Fruit fly (Drosophila melanogaster) whole organism, embryonic: ENCODE data around the gene Irbp18.
A peak's percentile ranks its signal among the peaks of the same experiment; 100 is the strongest.

Source experiments
- ATbp ChIP-seq: fragments of 200-800 bp; sonication (Bioruptor generic); optimal IDR thresholded peaks from 2 replicates; lab custom pipeline; 2017; ENCODE audit warnings: missing biosample characterization, mild to moderate bottlenecking, missing genetic modification characterization, missing genetic modification reagents
- Awh ChIP-seq: fragments of 200-800 bp; sonication (Bioruptor generic); IDR thresholded peaks from 2 replicates; pipeline ENCODE4, ENCODE4 v1.3.6; 2022; ENCODE audit warnings: missing biosample characterization, missing genetic modification characterization
- Bgb ChIP-seq: fragments of 200-800 bp; sonication (Bioruptor generic); IDR thresholded peaks from 2 replicates; pipeline ENCODE4 v1.3.6; 2022; ENCODE audit warnings: missing biosample characterization, missing genetic modification characterization; ENCODE audit not compliant: partially characterized antibody
- CG1024 ChIP-seq: fragments of 200-800 bp; sonication (Bioruptor generic); IDR thresholded peaks from 2 replicates; pipeline ENCODE4 v1.3.6; 2022; ENCODE audit warnings: missing biosample characterization, missing genetic modification characterization
- CG11560 ChIP-seq: fragments of 200-800 bp; sonication (Bioruptor generic); IDR thresholded peaks from 3 replicates; pipeline ENCODE4 v1.3.6; 2022; ENCODE audit warnings: missing biosample characterization, missing genetic modification characterization
- CG12104 ChIP-seq: fragments of 200-800 bp; sonication (Bioruptor generic); optimal IDR thresholded peaks from 3 replicates; lab custom pipeline; 2016; ENCODE audit warnings: missing biosample characterization, missing genetic modification characterization
- CG12155 ChIP-seq: fragments of 200-800 bp; sonication (Bioruptor generic); optimal IDR thresholded peaks from 3 replicates; lab custom pipeline; 2016; ENCODE audit warnings: missing biosample characterization, missing genetic modification characterization
- CG14050 ChIP-seq: fragments of 200-800 bp; sonication (Bioruptor generic); IDR thresholded peaks from 3 replicates; pipeline ENCODE4 v1.3.6; 2022; ENCODE audit warnings: missing biosample characterization, missing genetic modification characterization
- CG16815 ChIP-seq: fragments of 200-800 bp; sonication (Bioruptor generic); optimal IDR thresholded peaks from 3 replicates; lab custom pipeline; 2017; ENCODE audit warnings: missing biosample characterization, mild to moderate bottlenecking, missing genetic modification characterization
- CG17361 ChIP-seq: fragments of 200-800 bp; sonication (Bioruptor generic); IDR thresholded peaks from 3 replicates; pipeline ENCODE4 v1.3.6; 2022; ENCODE audit warnings: missing biosample characterization, missing genetic modification characterization
- CG17829 ChIP-seq: fragments of 200-800 bp; optimal IDR thresholded peaks from 2 replicates; lab custom pipeline; 2019; ENCODE audit warnings: missing biosample characterization, mild to moderate bottlenecking, missing genetic modification characterization, moderate library complexity
- CG3407 ChIP-seq: fragments of 200-800 bp; sonication (Bioruptor generic); optimal IDR thresholded peaks from 2 replicates; lab custom pipeline; 2018; ENCODE audit warnings: missing biosample characterization, mild to moderate bottlenecking, missing genetic modification characterization
- CG3726 ChIP-seq: fragments of 200-800 bp; sonication (Bioruptor generic); IDR thresholded peaks from 3 replicates; pipeline ENCODE4, ENCODE4 v1.3.6; 2022; ENCODE audit warnings: missing biosample characterization, missing genetic modification characterization
- CG4820 ChIP-seq: fragments of 200-800 bp; sonication (Bioruptor generic); optimal IDR thresholded peaks from 3 replicates; lab custom pipeline; 2016; ENCODE audit warnings: missing biosample characterization, missing genetic modification characterization
- CG6654 ChIP-seq: fragments of 200-800 bp; sonication (Bioruptor generic); optimal IDR thresholded peaks from 2 replicates; lab custom pipeline; 2017; ENCODE audit warnings: missing biosample characterization, mild to moderate bottlenecking, missing genetic modification characterization
- CG7357 ChIP-seq: fragments of 200-800 bp; sonication (Bioruptor generic); IDR thresholded peaks from 3 replicates; pipeline ENCODE4 v1.3.6; 2022; ENCODE audit warnings: missing biosample characterization, missing genetic modification characterization
- CG7745 ChIP-seq: fragments of 200-800 bp; sonication (Bioruptor generic); optimal IDR thresholded peaks from 2 replicates; lab custom pipeline; 2018; ENCODE audit warnings: missing biosample characterization, mild to moderate bottlenecking, missing genetic modification characterization, moderate library complexity
- CG7987 ChIP-seq: fragments of 200-800 bp; sonication (Bioruptor generic); optimal IDR thresholded peaks from 2 replicates; lab custom pipeline; 2018; ENCODE audit warnings: missing biosample characterization, mild to moderate bottlenecking, missing genetic modification characterization, moderate library complexity
- CG8281 ChIP-seq: fragments of 200-800 bp; sonication (Bioruptor generic); optimal IDR thresholded peaks from 2 replicates; lab custom pipeline; 2018; ENCODE audit warnings: missing biosample characterization, mild to moderate bottlenecking, missing genetic modification characterization, moderate library complexity
- CG8359 ChIP-seq: fragments of 200-800 bp; sonication (Bioruptor generic); optimal IDR thresholded peaks from 2 replicates; lab custom pipeline; 2017; ENCODE audit warnings: missing biosample characterization, mild to moderate bottlenecking, missing genetic modification characterization, borderline replicate concordance
- CG8388 ChIP-seq: fragments of 200-800 bp; sonication (Bioruptor generic); optimal IDR thresholded peaks from 2 replicates; lab custom pipeline; 2019; ENCODE audit warnings: missing biosample characterization, mild to moderate bottlenecking, missing genetic modification characterization, moderate library complexity
- CG8944 ChIP-seq: fragments of 200-800 bp; sonication (Bioruptor generic); optimal IDR thresholded peaks from 3 replicates; lab custom pipeline; 2016; ENCODE audit warnings: missing biosample characterization, missing genetic modification characterization
- CG9932 ChIP-seq: fragments of 200-800 bp; sonication (Bioruptor generic); IDR thresholded peaks from 2 replicates; pipeline ENCODE4 v1.3.6; 2022; ENCODE audit warnings: missing biosample characterization, missing genetic modification characterization
- Gsc ChIP-seq: fragments of 200-800 bp; sonication (Bioruptor generic); IDR thresholded peaks from 2 replicates; pipeline ENCODE4 v1.3.6; 2022; ENCODE audit warnings: missing biosample characterization, missing genetic modification characterization
- Gug ChIP-seq: fragments of 200-800 bp; sonication (Bioruptor generic); IDR thresholded peaks from 4 replicates; pipeline ENCODE4 v1.3.6; 2022; ENCODE audit warnings: missing biosample characterization, missing genetic modification characterization
- Hey ChIP-seq: fragments of 200-800 bp; sonication (Bioruptor generic); optimal IDR thresholded peaks from 3 replicates; lab custom pipeline; 2018; ENCODE audit warnings: missing biosample characterization, mild to moderate bottlenecking, missing genetic modification characterization
- Meics ChIP-seq: fragments of 200-800 bp; sonication (Bioruptor generic); optimal IDR thresholded peaks from 2 replicates; lab custom pipeline; 2017; ENCODE audit warnings: missing biosample characterization, mild to moderate bottlenecking, missing genetic modification characterization
- Nf-YB ChIP-seq: fragments of 200-800 bp; sonication (Bioruptor generic); optimal IDR thresholded peaks from 3 replicates; lab custom pipeline; 2019; ENCODE audit warnings: missing biosample characterization, mild to moderate bottlenecking, missing genetic modification characterization, moderate library complexity
- Rfx ChIP-seq: fragments of 200-800 bp; sonication (Bioruptor generic); IDR thresholded peaks from 2 replicates; pipeline ENCODE4 v1.3.6; 2022; ENCODE audit warnings: missing biosample characterization, missing genetic modification characterization
- Sin3A ChIP-seq: fragments of >200 bp; optimal IDR thresholded peaks from 2 replicates; lab custom pipeline; 2018
- al ChIP-seq: fragments of 200-800 bp; sonication (Bioruptor generic); IDR thresholded peaks from 2 replicates; pipeline ENCODE4 v1.3.6; 2022; ENCODE audit warnings: missing biosample characterization, missing genetic modification characterization
- cato ChIP-seq: fragments of 200-800 bp; sonication (Bioruptor generic); optimal IDR thresholded peaks from 2 replicates; lab custom pipeline; 2016; ENCODE audit warnings: missing biosample characterization, missing genetic modification characterization, borderline replicate concordance
- crol ChIP-seq: fragments of 200-800 bp; sonication (Bioruptor generic); IDR thresholded peaks from 2 replicates; pipeline ENCODE4 v1.3.6; 2022; ENCODE audit warnings: missing biosample characterization, missing genetic modification characterization
- dysf ChIP-seq: fragments of 200-800 bp; sonication (Bioruptor generic); IDR thresholded peaks from 3 replicates; pipeline ENCODE4 v1.3.6; 2022; ENCODE audit warnings: missing biosample characterization, missing genetic modification characterization
- exex ChIP-seq: fragments of 200-800 bp; sonication (Bioruptor generic); optimal IDR thresholded peaks from 4 replicates; lab custom pipeline; 2018; ENCODE audit warnings: missing biosample characterization, mild to moderate bottlenecking, missing genetic modification characterization, moderate library complexity
- gfzf ChIP-seq: fragments of 200-800 bp; sonication (Bioruptor generic); optimal IDR thresholded peaks from 2 replicates; lab custom pipeline; 2016; ENCODE audit warnings: missing biosample characterization, mild to moderate bottlenecking, missing genetic modification characterization, moderate library complexity
- h ChIP-seq: fragments of >200 bp; optimal IDR thresholded peaks from 2 replicates; lab custom pipeline; 2017
- hb ChIP-seq: fragments of 200-800 bp; sonication (Bioruptor generic); IDR thresholded peaks from 3 replicates; pipeline ENCODE4 v1.3.6; 2022; ENCODE audit warnings: missing biosample characterization, missing genetic modification characterization; ENCODE audit not compliant: partially characterized antibody
- insv ChIP-seq, 2 experiments: fragments of 200-800 bp; sonication (Bioruptor generic); optimal IDR thresholded peaks; 3 replicates each; lab custom pipeline; 2016 to 2018; ENCODE audit warnings: missing biosample characterization in 2 of 2, missing genetic modification characterization in 2 of 2
- klu ChIP-seq: fragments of 200-800 bp; sonication (Bioruptor generic); IDR thresholded peaks from 2 replicates; pipeline ENCODE4 v1.3.6; 2022; ENCODE audit warnings: missing biosample characterization, missing genetic modification characterization
- kni ChIP-seq: fragments of 200-800 bp; sonication (Bioruptor generic); optimal IDR thresholded peaks from 3 replicates; lab custom pipeline; 2017; ENCODE audit warnings: mild to moderate bottlenecking, missing biosample characterization, missing genetic modification reagents, missing genetic modification characterization
- lov ChIP-seq, 2 experiments: fragments of 200-800 bp in 1 of 2; fragments of >200 bp in 1 of 2; sonication (Bioruptor generic) in 1 of 2; IDR thresholded peaks in 1 of 2; optimal IDR thresholded peaks in 1 of 2; 2 replicates in 1 of 2; 3 replicates in 1 of 2; pipeline versions ENCODE4 v1.3.6 to Lab custom; 2017 to 2022; ENCODE audit warnings: missing biosample characterization in 1 of 2, missing genetic modification characterization in 1 of 2
- luna ChIP-seq: fragments of 200-800 bp; sonication (Bioruptor generic); optimal IDR thresholded peaks from 2 replicates; lab custom pipeline; 2016; ENCODE audit warnings: missing biosample characterization, missing genetic modification characterization
- mam ChIP-seq: fragments of 200-800 bp; sonication (Bioruptor generic); optimal IDR thresholded peaks from 3 replicates; lab custom pipeline; 2016; ENCODE audit warnings: missing biosample characterization, missing genetic modification characterization
- pfk ChIP-seq: fragments of 200-800 bp; sonication (Bioruptor generic); optimal IDR thresholded peaks from 2 replicates; lab custom pipeline; 2018; ENCODE audit warnings: missing biosample characterization, mild to moderate bottlenecking, missing genetic modification characterization, moderate library complexity
- psq ChIP-seq: fragments of 200-800 bp; sonication (Bioruptor generic); optimal IDR thresholded peaks from 2 replicates; lab custom pipeline; 2017; ENCODE audit warnings: missing biosample characterization, missing genetic modification characterization
- sc ChIP-seq, 3 experiments: fragments of >200 bp in 2 of 3; fragments of 200-800 bp in 1 of 3; sonication (Bioruptor generic) in 1 of 3; optimal IDR thresholded peaks; 2 replicates in 2 of 3; 3 replicates in 1 of 3; lab custom pipeline; 2017; ENCODE audit warnings: mild to moderate bottlenecking in 1 of 3, missing biosample characterization in 1 of 3, missing genetic modification characterization in 1 of 3, missing genetic modification reagents in 1 of 3
- slou ChIP-seq: fragments of 200-800 bp; sonication (Bioruptor generic); optimal IDR thresholded peaks from 3 replicates; lab custom pipeline; 2016; ENCODE audit warnings: missing biosample characterization, missing genetic modification characterization
- sug ChIP-seq: fragments of 200-800 bp; optimal IDR thresholded peaks from 2 replicates; lab custom pipeline; 2019; ENCODE audit warnings: missing biosample characterization, mild to moderate bottlenecking, missing genetic modification characterization, moderate library complexity
- yki ChIP-seq: fragments of >200 bp; optimal IDR thresholded peaks from 3 replicates; lab custom pipeline; 2018

Irbp18 gene

DNA sequence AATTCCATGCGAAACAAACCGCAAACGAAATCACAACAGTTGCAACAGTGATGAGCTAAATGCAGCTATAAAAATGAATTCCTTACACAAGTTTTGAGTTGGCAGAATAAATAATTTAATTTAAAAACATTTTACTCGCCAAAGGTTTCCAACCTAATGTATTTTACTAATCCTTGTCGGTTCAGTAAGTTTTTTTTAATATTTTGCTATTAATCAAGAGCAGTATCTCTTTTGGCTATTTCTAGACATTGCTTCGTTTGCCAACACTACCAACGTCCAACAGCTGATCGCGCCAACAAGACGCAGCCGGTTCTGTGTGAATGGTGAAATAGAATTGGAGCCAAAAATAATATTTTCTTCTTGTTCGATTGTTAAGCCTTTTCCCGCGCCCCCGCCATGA lies 33.3 kb downstream of the Irbp18 start, which contains the start of the genes CG32075, CG45101 and SuUR (continued):
- peak in 1 of 2 experiments; percentile 69 for TF ChIP-seq insv (GFP tag; optimal IDR thresholded peaks at IDR 0.05; lab: Kevin White, UChicago)
- peak; percentile 39; the same call in 1 of the 2 replicates for TF ChIP-seq Gsc
- peak; percentile 84 for TF ChIP-seq Gug (GFP tag; lab: Robert Waterston, UW)
- TF ChIP-seq CG17829 (tag; lab: Kevin White, UChicago) = peak; percentile 88
- TF ChIP-seq CG7987 (GFP tag; lab: Kevin White, UChicago) = peak; percentile 65
- no peak for TF ChIP-seq crol (GFP tag; lab: Robert Waterston, UW)
- peak; percentile 79 for TF ChIP-seq CG1024 (GFP tag; lab: Robert Waterston, UW)
- TF ChIP-seq dysf (GFP tag; lab: Robert Waterston, UW) = peak; percentile 87
- TF ChIP-seq lov (optimal IDR thresholded peaks at IDR 0.05; lab: Kevin White, UChicago) = no peak
- TF ChIP-seq lov (GFP tag; IDR thresholded peaks at IDR 0.05; lab: Robert Waterston, UW) = 0 out of 3 replicates have a peak, but pooled peaks have one; percentile 58
- TF ChIP-seq yki = no peak
- peak; percentile 51 for TF ChIP-seq exex (tag; lab: Kevin White, UChicago)
- TF ChIP-seq mam (GFP tag; lab: Kevin White, UChicago) = peak; percentile 92
- no peak for TF ChIP-seq h (lab: Kevin White, UChicago)
- TF ChIP-seq psq (GFP tag; lab: Kevin White, UChicago) = peak; percentile 56
- TF ChIP-seq pfk (GFP tag; lab: Kevin White, UChicago) = no peak
- TF ChIP-seq klu (GFP tag; lab: Robert Waterston, UW) = peak; percentile 80
- peak; percentile 82 for TF ChIP-seq CG8388 (GFP tag; lab: Kevin White, UChicago)
- TF ChIP-seq Rfx (GFP tag; lab: Robert Waterston, UW) = peak; percentile 92
- peak; percentile 89 for TF ChIP-seq CG12155 (GFP tag; lab: Kevin White, UChicago)
- TF ChIP-seq al (GFP tag; lab: Robert Waterston, UW) = peak; percentile 88
- TF ChIP-seq CG16815 = peak; percentile 80
- TF ChIP-seq Sin3A (lab: Kevin White, UChicago) = peak; percentile 75
- peak; percentile 87 for TF ChIP-seq CG17361 (GFP tag; lab: Robert Waterston, UW)
- TF ChIP-seq sug (tag; lab: Kevin White, UChicago) = peak; percentile 88
- TF ChIP-seq Bgb (GFP tag; lab: Robert Waterston, UW) = no peak
- TF ChIP-seq Nf-YB (GFP tag; lab: Kevin White, UChicago) = peak; percentile 53
- peak; percentile 61; the same call in 1 of the 3 replicates for TF ChIP-seq CG11560 (tag; lab: Robert Waterston, UW)
- TF ChIP-seq CG7745 (tag; lab: Kevin White, UChicago) = no peak
- peak; percentile 64; the same call in 1 of the 3 replicates for TF ChIP-seq CG7357 (GFP tag; lab: Robert Waterston, UW)
- TF ChIP-seq CG8281 = peak; percentile 38
- no peak for TF ChIP-seq kni
- peak; percentile 64 for TF ChIP-seq CG3407 (GFP tag; lab: Kevin White, UChicago)
- peak; percentile 73 for TF ChIP-seq CG12104 (GFP tag; lab: Kevin White, UChicago)
- peak; percentile 66 for TF ChIP-seq slou (GFP tag; lab: Kevin White, UChicago)
- peak; percentile 80; the same call in 2 of the 3 replicates for TF ChIP-seq CG3726 (GFP tag; lab: Robert Waterston, UW)
- peak; percentile 78 for TF ChIP-seq CG4820
- no peak for TF ChIP-seq sc (optimal IDR thresholded peaks at IDR 0.05; lab: Kevin White, UChicago)
- peak; percentile 63 for TF ChIP-seq sc (GFP tag; optimal IDR thresholded peaks at IDR 0.05; lab: Kevin White, UChicago)
- peak; percentile 72; the same call in 2 of the 3 replicates for TF ChIP-seq CG14050 (GFP tag; lab: Robert Waterston, UW)
- peak; percentile 88 for TF ChIP-seq luna (GFP tag; lab: Kevin White, UChicago)
- TF ChIP-seq hb (GFP tag; lab: Robert Waterston, UW) = no peak
- peak; percentile 86 for TF ChIP-seq Meics (GFP tag; lab: Kevin White, UChicago)
- peak; percentile 60 for TF ChIP-seq ATbp (GFP tag; lab: Kevin White, UChicago)
- peak; percentile 94 for TF ChIP-seq CG9932 (GFP tag; lab: Robert Waterston, UW)
- TF ChIP-seq gfzf (GFP tag; lab: Kevin White, UChicago) = peak; percentile 5
- TF ChIP-seq Hey (tag; lab: Kevin White, UChicago) = peak; percentile 34
- peak; percentile 84 for TF ChIP-seq CG8944 (GFP tag; lab: Kevin White, UChicago)
- no peak for TF ChIP-seq CG8359
- TF ChIP-seq Awh (GFP tag; lab: Robert Waterston, UW) = peak; percentile 71; the same call in 1 of the 2 replicates
- no peak for TF ChIP-seq CG6654
- TF ChIP-seq cato (GFP tag; lab: Kevin White, UChicago) = peak; percentile 85
